Fruit fly (Drosophila melanogaster) whole organism, embryonic: ENCODE results near the gene CG31538.

Source experiments
- ATbp ChIP-seq: fragments of 200-800 bp; sonication (Bioruptor generic); optimal IDR thresholded peaks from 2 replicates; lab custom pipeline; 2017; ENCODE audit warnings: missing biosample characterization, mild to moderate bottlenecking, missing genetic modification characterization, missing genetic modification reagents
- Abd-B ChIP-seq: fragments of 200-800 bp; sonication (Bioruptor generic); optimal IDR thresholded peaks from 2 replicates; lab custom pipeline; 2018; ENCODE audit warnings: missing biosample characterization, mild to moderate bottlenecking, missing genetic modification characterization, moderate library complexity
- Asciz ChIP-seq: fragments of 200-800 bp; sonication (Bioruptor generic); optimal IDR thresholded peaks from 2 replicates; lab custom pipeline; 2017; ENCODE audit warnings: missing biosample characterization, mild to moderate bottlenecking, missing genetic modification characterization, missing genetic modification reagents
- CG1024 ChIP-seq: fragments of 200-800 bp; sonication (Bioruptor generic); IDR thresholded peaks from 2 replicates; pipeline ENCODE4 v1.3.6; 2022; ENCODE audit warnings: missing biosample characterization, missing genetic modification characterization
- CG10543 ChIP-seq: fragments of 200-800 bp; sonication (Bioruptor generic); optimal IDR thresholded peaks from 3 replicates; lab custom pipeline; 2017; ENCODE audit warnings: missing biosample characterization, mild to moderate bottlenecking, missing genetic modification characterization, moderate library complexity
- CG11398 ChIP-seq: fragments of 200-800 bp; sonication (Bioruptor generic); optimal IDR thresholded peaks from 2 replicates; lab custom pipeline; 2016; ENCODE audit warnings: missing biosample characterization, missing genetic modification characterization
- CG11504 ChIP-seq: fragments of 200-800 bp; sonication (Bioruptor generic); optimal IDR thresholded peaks from 3 replicates; lab custom pipeline; 2019; ENCODE audit warnings: missing biosample characterization, mild to moderate bottlenecking, missing genetic modification characterization, moderate library complexity
- CG12071 ChIP-seq: fragments of 200-800 bp; sonication (Bioruptor generic); optimal IDR thresholded peaks from 3 replicates; lab custom pipeline; 2018; ENCODE audit warnings: missing biosample characterization, mild to moderate bottlenecking, missing genetic modification characterization
- CG12299 ChIP-seq: fragments of 200-800 bp; sonication (Bioruptor generic); optimal IDR thresholded peaks from 2 replicates; lab custom pipeline; 2018; ENCODE audit warnings: missing biosample characterization, mild to moderate bottlenecking, missing genetic modification characterization
- CG13296 ChIP-seq: fragments of 200-800 bp; sonication (Bioruptor generic); optimal IDR thresholded peaks from 3 replicates; lab custom pipeline; 2018; ENCODE audit warnings: missing biosample characterization, mild to moderate bottlenecking, missing genetic modification characterization
- CG1602 ChIP-seq: fragments of 200-800 bp; sonication (Bioruptor generic); optimal IDR thresholded peaks from 3 replicates; lab custom pipeline; 2016; ENCODE audit warnings: missing biosample characterization, missing genetic modification characterization
- CG17568 ChIP-seq: fragments of 200-800 bp; sonication (Bioruptor generic); optimal IDR thresholded peaks from 2 replicates; lab custom pipeline; 2018; ENCODE audit warnings: missing biosample characterization, mild to moderate bottlenecking, missing genetic modification characterization, moderate library complexity
- CG18599 ChIP-seq: fragments of 200-800 bp; sonication (Bioruptor generic); optimal IDR thresholded peaks from 3 replicates; lab custom pipeline; 2017; ENCODE audit warnings: missing biosample characterization, missing genetic modification characterization, mild to moderate bottlenecking, moderate library complexity, missing genetic modification reagents
- CG2202 ChIP-seq: fragments of 200-800 bp; sonication (Bioruptor generic); optimal IDR thresholded peaks from 2 replicates; lab custom pipeline; 2018; ENCODE audit warnings: missing biosample characterization, mild to moderate bottlenecking, missing genetic modification characterization
- CG32532 ChIP-seq: fragments of 200-800 bp; sonication (Bioruptor generic); IDR thresholded peaks from 2 replicates; pipeline ENCODE4 v1.3.6; 2022; ENCODE audit warnings: missing biosample characterization, missing genetic modification characterization
- CG4854 ChIP-seq: fragments of 200-800 bp; sonication (Bioruptor generic); optimal IDR thresholded peaks from 2 replicates; lab custom pipeline; 2016; ENCODE audit warnings: missing biosample characterization, missing genetic modification characterization, inconsistent platforms
- CG6175 ChIP-seq: fragments of 200-800 bp; sonication (Bioruptor generic); IDR thresholded peaks from 3 replicates; pipeline ENCODE4 v1.3.6; 2022; ENCODE audit warnings: missing biosample characterization, missing genetic modification characterization
- CG6689 ChIP-seq: fragments of 200-800 bp; sonication (Bioruptor generic); IDR thresholded peaks from 2 replicates; pipeline ENCODE4 v1.3.6; 2022; ENCODE audit warnings: missing biosample characterization, missing genetic modification characterization
- CG6813 ChIP-seq: fragments of 200-800 bp; sonication (Bioruptor generic); optimal IDR thresholded peaks from 2 replicates; lab custom pipeline; 2017; ENCODE audit warnings: missing biosample characterization, missing genetic modification characterization, mild to moderate bottlenecking, moderate library complexity, missing genetic modification reagents
- CG6854 ChIP-seq: fragments of 200-800 bp; sonication (Bioruptor generic); optimal IDR thresholded peaks from 3 replicates; lab custom pipeline; 2017; ENCODE audit warnings: missing biosample characterization, mild to moderate bottlenecking, missing genetic modification characterization
- CG7786 ChIP-seq: fragments of 200-800 bp; sonication (Bioruptor generic); optimal IDR thresholded peaks from 2 replicates; lab custom pipeline; 2016; ENCODE audit warnings: missing biosample characterization, missing genetic modification characterization
- CG7963 ChIP-seq: fragments of 200-800 bp; sonication (Bioruptor generic); IDR thresholded peaks from 3 replicates; pipeline ENCODE4 v1.3.6; 2022; ENCODE audit warnings: missing biosample characterization, missing genetic modification characterization; ENCODE audit not compliant: partially characterized antibody
- CG8089 ChIP-seq: fragments of 200-800 bp; sonication (Bioruptor generic); optimal IDR thresholded peaks from 3 replicates; lab custom pipeline; 2016; ENCODE audit warnings: missing biosample characterization, missing genetic modification characterization
- Gsc ChIP-seq: fragments of 200-800 bp; sonication (Bioruptor generic); IDR thresholded peaks from 2 replicates; pipeline ENCODE4 v1.3.6; 2022; ENCODE audit warnings: missing biosample characterization, missing genetic modification characterization
- Opbp ChIP-seq: fragments of 200-800 bp; sonication (Bioruptor generic); IDR thresholded peaks from 3 replicates; pipeline ENCODE4 v1.3.6; 2022; ENCODE audit warnings: missing biosample characterization, missing genetic modification characterization; ENCODE audit not compliant: partially characterized antibody
- TFAM ChIP-seq: fragments of 200-800 bp; sonication (Bioruptor generic); optimal IDR thresholded peaks from 2 replicates; lab custom pipeline; 2017; ENCODE audit warnings: missing biosample characterization, missing genetic modification characterization, inconsistent platforms
- Vsx1 ChIP-seq: fragments of 200-800 bp; sonication (Bioruptor generic); optimal IDR thresholded peaks from 2 replicates; lab custom pipeline; 2017; ENCODE audit warnings: missing biosample characterization, mild to moderate bottlenecking, missing genetic modification characterization, missing genetic modification reagents
- Xbp1 ChIP-seq: fragments of 200-800 bp; sonication (Bioruptor generic); optimal IDR thresholded peaks from 3 replicates; lab custom pipeline; 2016; ENCODE audit warnings: missing biosample characterization, mild to moderate bottlenecking, missing genetic modification characterization
- YL-1 ChIP-seq: fragments of 200-800 bp; sonication (Bioruptor generic); optimal IDR thresholded peaks from 3 replicates; lab custom pipeline; 2017; ENCODE audit warnings: missing biosample characterization, mild to moderate bottlenecking, missing genetic modification characterization
- al ChIP-seq: fragments of 200-800 bp; sonication (Bioruptor generic); IDR thresholded peaks from 2 replicates; pipeline ENCODE4 v1.3.6; 2022; ENCODE audit warnings: missing biosample characterization, missing genetic modification characterization
- ato ChIP-seq: fragments of 200-800 bp; sonication (Bioruptor generic); IDR thresholded peaks from 2 replicates; pipeline ENCODE4 v1.3.6; 2022; ENCODE audit warnings: missing biosample characterization, missing genetic modification characterization; ENCODE audit not compliant: partially characterized antibody
- caup ChIP-seq: fragments of 200-800 bp; sonication (Bioruptor generic); optimal IDR thresholded peaks from 3 replicates; lab custom pipeline; 2017; ENCODE audit warnings: missing biosample characterization, mild to moderate bottlenecking, missing genetic modification characterization, moderate library complexity; ENCODE audit not compliant: severe bottlenecking
- chinmo ChIP-seq: fragments of 200-800 bp; sonication (Bioruptor generic); IDR thresholded peaks from 4 replicates; pipeline ENCODE4 v1.3.6; 2022; ENCODE audit warnings: missing biosample characterization, missing genetic modification characterization; ENCODE audit not compliant: partially characterized antibody
- dati ChIP-seq: fragments of 200-800 bp; sonication (Bioruptor generic); IDR thresholded peaks from 2 replicates; pipeline ENCODE4 v1.3.6; 2022; ENCODE audit warnings: missing biosample characterization, missing genetic modification characterization
- esg ChIP-seq: fragments of 200-800 bp; sonication (Bioruptor generic); conservative IDR thresholded peaks from 2 replicates; pipeline ENCODE4 v1.3.6; 2022; ENCODE audit warnings: missing biosample characterization, missing genetic modification characterization
- gt ChIP-seq: fragments of 200-800 bp; sonication (Bioruptor generic); IDR thresholded peaks from 2 replicates; pipeline ENCODE4 v1.3.6; 2022; ENCODE audit warnings: missing biosample characterization, missing genetic modification characterization
- hkb ChIP-seq, 2 experiments: fragments of 200-800 bp in 1 of 2; fragments of >200 bp in 1 of 2; sonication (Bioruptor generic) in 1 of 2; IDR thresholded peaks in 1 of 2; optimal IDR thresholded peaks in 1 of 2; 2 replicates each; pipeline versions ENCODE4 v1.3.6 to Lab custom; 2017 to 2022; ENCODE audit warnings: missing biosample characterization in 1 of 2, missing genetic modification characterization in 1 of 2
- knrl ChIP-seq: fragments of 200-800 bp; sonication (Bioruptor generic); IDR thresholded peaks from 3 replicates; pipeline ENCODE4 v1.3.6; 2022; ENCODE audit warnings: missing biosample characterization, missing genetic modification characterization; ENCODE audit not compliant: partially characterized antibody
- lab ChIP-seq: fragments of 200-800 bp; sonication (Bioruptor generic); optimal IDR thresholded peaks from 3 replicates; lab custom pipeline; 2017; ENCODE audit warnings: missing biosample characterization, missing genetic modification characterization, mild to moderate bottlenecking, moderate library complexity, missing genetic modification reagents
- lilli ChIP-seq: fragments of 200-800 bp; sonication (Bioruptor generic); optimal IDR thresholded peaks from 3 replicates; lab custom pipeline; 2016; ENCODE audit warnings: missing biosample characterization, missing genetic modification characterization
- nerfin-1 ChIP-seq: fragments of 200-800 bp; sonication (Bioruptor generic); optimal IDR thresholded peaks from 3 replicates; lab custom pipeline; 2019; ENCODE audit warnings: missing biosample characterization, mild to moderate bottlenecking, missing genetic modification characterization, moderate library complexity
- peb ChIP-seq: fragments of 200-800 bp; sonication (Bioruptor generic); IDR thresholded peaks from 2 replicates; pipeline ENCODE4 v1.3.6; 2022; ENCODE audit warnings: missing biosample characterization, missing genetic modification characterization
- prd ChIP-seq, 3 experiments: fragments of >200 bp in 2 of 3; fragments of 200-800 bp in 1 of 3; sonication (Bioruptor generic) in 1 of 3; optimal IDR thresholded peaks in 2 of 3; IDR thresholded peaks in 1 of 3; 2 replicates in 2 of 3; 3 replicates in 1 of 3; pipeline versions ENCODE4 v1.3.6 to Lab custom; 2017 to 2022; ENCODE audit warnings: missing biosample characterization in 1 of 3, missing genetic modification characterization in 1 of 3
- schlank ChIP-seq: fragments of 200-800 bp; sonication (Bioruptor generic); optimal IDR thresholded peaks from 2 replicates; lab custom pipeline; 2018; ENCODE audit warnings: missing biosample characterization, mild to moderate bottlenecking, missing genetic modification characterization
- slbo ChIP-seq: fragments of 200-800 bp; sonication (Bioruptor generic); IDR thresholded peaks from 2 replicates; pipeline ENCODE4 v1.3.6; 2022; ENCODE audit warnings: missing biosample characterization, missing genetic modification characterization
- sob ChIP-seq: fragments of 200-800 bp; sonication (Bioruptor generic); IDR thresholded peaks from 2 replicates; pipeline ENCODE4 v1.3.6; 2022; ENCODE audit warnings: missing biosample characterization, missing genetic modification characterization
- vvl ChIP-seq: fragments of 200-800 bp; sonication (Bioruptor generic); IDR thresholded peaks from 2 replicates; pipeline ENCODE4 v1.3.6; 2022; ENCODE audit warnings: missing biosample characterization, missing genetic modification characterization

The CG31538 gene

DNA sequence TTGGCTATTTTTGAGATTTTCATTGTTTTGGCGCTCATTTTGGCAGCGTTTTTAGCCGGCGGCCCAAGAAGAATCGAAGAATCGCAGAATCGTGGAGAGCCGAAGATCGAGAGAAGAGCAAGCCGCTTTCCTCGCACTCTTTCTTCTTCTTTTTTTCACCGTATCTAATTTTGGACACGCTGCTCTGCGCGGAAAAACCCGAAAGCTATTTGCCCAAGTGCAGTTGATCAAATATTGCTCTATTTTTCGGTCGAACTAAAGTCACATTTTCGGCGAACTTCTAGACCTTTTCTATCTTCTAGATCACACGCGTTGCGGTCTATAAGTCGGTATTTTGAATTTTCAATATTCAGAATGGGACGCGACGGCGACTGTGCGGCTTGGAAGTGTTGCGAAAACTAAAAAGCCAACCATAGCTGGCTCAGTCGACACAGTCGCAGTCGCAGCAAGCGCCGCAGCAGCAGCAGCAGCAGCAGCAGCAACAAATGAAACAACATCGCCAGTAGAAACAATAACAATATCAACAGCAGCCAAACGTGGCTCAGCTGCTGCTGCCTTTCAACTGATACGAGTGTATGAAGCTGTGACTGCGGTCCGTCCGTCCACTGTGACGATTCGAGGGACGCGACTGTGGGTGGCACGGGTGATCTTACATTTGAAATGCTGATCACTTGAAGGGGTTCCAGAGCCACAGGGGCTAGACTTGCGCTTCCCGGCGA, 9.4 kb upstream of the CG31538 start (continued):
- peak; percentile 36; the same call in 1 of the 2 replicates for TF ChIP-seq CG32532 (GFP tag; lab: Robert Waterston, UW)
- TF ChIP-seq sob = 0 out of 2 replicates have a peak, but pooled peaks have one; percentile 18
- peak; percentile 0 for TF ChIP-seq CG12071 (GFP tag; lab: Kevin White, UChicago)
- no peak for TF ChIP-seq dati (GFP tag; lab: Robert Waterston, UW)
- TF ChIP-seq CG6854 (GFP tag; lab: Kevin White, UChicago) = no peak
- no peak for TF ChIP-seq Opbp (GFP tag; lab: Robert Waterston, UW)
- TF ChIP-seq CG11504 = peak; percentile 74
- peak; percentile 68 for TF ChIP-seq ATbp (GFP tag; lab: Kevin White, UChicago)
- TF ChIP-seq CG6813 (GFP tag; lab: Kevin White, UChicago) = peak; percentile 2
- TF ChIP-seq CG11398 = no peak
- no peak for TF ChIP-seq lilli
- TF ChIP-seq CG17568 = peak; percentile 26
- peak; percentile 27 for TF ChIP-seq CG18599 (GFP tag; lab: Kevin White, UChicago)
- no peak for TF ChIP-seq hkb (optimal IDR thresholded peaks at IDR 0.05; lab: Kevin White, UChicago)
- TF ChIP-seq hkb (GFP tag; IDR thresholded peaks at IDR 0.05; lab: Robert Waterston, UW) = 0 out of 2 replicates have a peak, but pooled peaks have one; percentile 42
- TF ChIP-seq schlank (tag; lab: Kevin White, UChicago) = no peak
- peak; percentile 55 for TF ChIP-seq CG10543 (GFP tag; lab: Kevin White, UChicago)
- TF ChIP-seq CG12299 (tag; lab: Kevin White, UChicago) = no peak
- no peak for TF ChIP-seq esg (GFP tag; lab: Robert Waterston, UW)
- TF ChIP-seq peb (GFP tag; lab: Robert Waterston, UW) = no peak
- peak; percentile 6; the same call in 1 of the 2 replicates for TF ChIP-seq slbo (GFP tag; lab: Robert Waterston, UW)
- peak; percentile 34; the same call in 1 of the 2 replicates for TF ChIP-seq al
- TF ChIP-seq caup (GFP tag; lab: Kevin White, UChicago) = peak; percentile 22
- TF ChIP-seq YL-1 (GFP tag; lab: Kevin White, UChicago) = no peak
- no peak for TF ChIP-seq Vsx1 (GFP tag; lab: Kevin White, UChicago)
- TF ChIP-seq CG2202 = no peak
- TF ChIP-seq CG4854 (GFP tag; lab: Kevin White, UChicago) = no peak
- TF ChIP-seq knrl (GFP tag; lab: Robert Waterston, UW) = no peak
- no peak for TF ChIP-seq CG13296
- TF ChIP-seq CG7786 (GFP tag; lab: Kevin White, UChicago) = no peak
- TF ChIP-seq TFAM (GFP tag; lab: Kevin White, UChicago) = no peak
- TF ChIP-seq lab (GFP tag; lab: Kevin White, UChicago) = peak; percentile 35
- TF ChIP-seq CG1602 (GFP tag; lab: Kevin White, UChicago) = no peak
- TF ChIP-seq Abd-B = no peak
- peak; percentile 77; the same call in 2 of the 3 replicates for TF ChIP-seq CG6175 (GFP tag; lab: Robert Waterston, UW)
- no peak for TF ChIP-seq prd (optimal IDR thresholded peaks at IDR 0.05; lab: Kevin White, UChicago)
- TF ChIP-seq prd (GFP tag; IDR thresholded peaks at IDR 0.05; lab: Robert Waterston, UW) = 0 out of 3 replicates have a peak, but pooled peaks have one; percentile 4
- no peak for TF ChIP-seq nerfin-1 (tag; lab: Kevin White, UChicago)
- TF ChIP-seq chinmo (GFP tag; lab: Robert Waterston, UW) = peak; percentile 84; the same call in 2 of the 4 replicates
- TF ChIP-seq CG1024 (GFP tag; lab: Robert Waterston, UW) = no peak
- TF ChIP-seq Gsc (GFP tag; lab: Robert Waterston, UW) = no peak
- no peak for TF ChIP-seq CG6689 (GFP tag; lab: Robert Waterston, UW)
- no peak for TF ChIP-seq gt (GFP tag; lab: Robert Waterston, UW)
- no peak for TF ChIP-seq CG7963
- no peak for TF ChIP-seq Asciz (GFP tag; lab: Kevin White, UChicago)
- TF ChIP-seq CG8089 (GFP tag; lab: Kevin White, UChicago) = peak; percentile 77
- no peak for TF ChIP-seq Xbp1
- peak; percentile 18; the same call in 1 of the 2 replicates for TF ChIP-seq vvl (GFP tag; lab: Robert Waterston, UW)
- no peak for TF ChIP-seq ato (GFP tag; lab: Robert Waterston, UW)
